Worm (Caenorhabditis elegans): Measurements from ENCODE around the gene srbc-3.

ce11 chrV:3299437-3299836, 8.8 kb upstream of the srbc-3 start:
- TF ChIP-seq unc-130 (GFP tag; optimal IDR thresholded peaks at IDR 0.05), result no peak
- no peak for TF ChIP-seq B0019.2 (GFP tag; conservative IDR thresholded peaks at IDR 0.05)
- TF ChIP-seq Y53F4B.3 (GFP tag; IDR thresholded peaks at IDR 0.05), result no peak
- no peak for TF ChIP-seq athp-1 (tag; optimal IDR thresholded peaks at IDR 0.05)
